Worm (Caenorhabditis elegans) whole organism, L4/young adult: ENCODE data around the gene glt-1.

Source experiments
- dao-5 ChIP-seq: sonication (generic microtip); optimal IDR thresholded peaks from 2 replicates; lab custom pipeline; 2016; ENCODE audit warnings: missing genotype, missing genetic modification characterization, moderate library complexity, missing compliant biosample characterization
- him-1 ChIP-seq: sonication (generic microtip); optimal IDR thresholded peaks from 2 replicates; lab custom pipeline; 2016; ENCODE audit warnings: missing genotype, missing genetic modification reagents, missing genetic modification characterization, missing compliant biosample characterization

DNA sequence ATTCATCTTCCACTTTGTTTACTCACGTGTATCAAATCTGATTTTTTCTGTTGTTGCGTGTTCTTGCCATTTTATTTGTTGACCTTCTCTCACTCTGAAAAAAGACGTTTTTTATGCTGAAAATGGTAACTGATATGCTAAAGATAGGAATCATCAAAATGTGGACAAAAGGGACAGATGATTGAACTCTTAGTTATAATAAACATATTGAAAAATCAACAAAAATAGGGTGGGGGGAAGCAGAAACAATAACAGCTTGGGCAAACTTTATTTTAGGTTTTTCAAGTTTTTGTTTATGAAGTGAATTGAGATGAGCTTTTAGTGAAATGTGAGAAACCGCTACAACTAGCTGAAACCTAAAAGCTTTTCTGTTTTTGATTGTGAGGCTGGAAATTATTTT is 37.1 kb downstream of the glt-1 start, which contains the start of gene F56B6.6:
- TF ChIP-seq dao-5 (tag; lab: Kevin White, UChicago) (no peak), him-1 (tag; lab: Kevin White, UChicago) (no peak)
